Fruit fly (Drosophila melanogaster) whole organism, pupa: ENCODE results near the gene CG7768.

Experiments used
- CG10348 ChIP-seq: fragments of 200-800 bp; sonication (Bioruptor generic); IDR thresholded peaks from 2 replicates; pipeline ENCODE4 v1.3.6; 2022; ENCODE audit warnings: missing biosample characterization, missing genetic modification characterization
- CG13204 ChIP-seq: fragments of 200-800 bp; sonication (Bioruptor generic); optimal IDR thresholded peaks from 2 replicates; lab custom pipeline; 2018; ENCODE audit warnings: missing biosample characterization, mild to moderate bottlenecking, missing genetic modification characterization, moderate library complexity
- CG15710 ChIP-seq: fragments of 200-800 bp; sonication (Bioruptor generic); optimal IDR thresholded peaks from 2 replicates; lab custom pipeline; 2018; ENCODE audit warnings: missing biosample characterization, mild to moderate bottlenecking, missing genetic modification characterization, moderate library complexity
- CG32121 ChIP-seq: fragments of 200-800 bp; sonication (Bioruptor generic); IDR thresholded peaks from 2 replicates; pipeline ENCODE4 v1.3.6; 2022; ENCODE audit warnings: missing biosample characterization, missing genetic modification characterization
- CG4496 ChIP-seq: fragments of 200-800 bp; sonication (Bioruptor generic); IDR thresholded peaks from 3 replicates; pipeline ENCODE4 v1.3.6; 2022; ENCODE audit warnings: missing biosample characterization, missing genetic modification characterization
- CG8301 ChIP-seq: fragments of 200-800 bp; sonication (Bioruptor generic); optimal IDR thresholded peaks from 2 replicates; lab custom pipeline; 2018; ENCODE audit warnings: missing biosample characterization, mild to moderate bottlenecking, missing genetic modification characterization
- CG9948 ChIP-seq: fragments of 200-800 bp; sonication (Bioruptor generic); optimal IDR thresholded peaks from 2 replicates; lab custom pipeline; 2018; ENCODE audit warnings: missing biosample characterization, mild to moderate bottlenecking, missing genetic modification characterization, moderate library complexity
- D1 ChIP-seq: fragments of 200-800 bp; sonication (Bioruptor generic); optimal IDR thresholded peaks from 2 replicates; lab custom pipeline; 2018; ENCODE audit warnings: missing biosample characterization, mild to moderate bottlenecking, missing genetic modification characterization, moderate library complexity
- EcR ChIP-seq: fragments of 200-800 bp; sonication (Bioruptor generic); optimal IDR thresholded peaks from 3 replicates; lab custom pipeline; 2019; ENCODE audit warnings: missing biosample characterization, missing genetic modification characterization, mild to moderate bottlenecking, moderate library complexity, missing genetic modification reagents
- Pif1A ChIP-seq: fragments of 200-800 bp; sonication (Bioruptor generic); optimal IDR thresholded peaks from 3 replicates; lab custom pipeline; 2016; ENCODE audit warnings: missing biosample characterization, missing genetic modification characterization
- Pif1B ChIP-seq: fragments of 200-800 bp; sonication (Bioruptor generic); optimal IDR thresholded peaks from 3 replicates; lab custom pipeline; 2016; ENCODE audit warnings: missing biosample characterization, missing genetic modification characterization
- Snoo ChIP-seq: fragments of 200-800 bp; sonication (Bioruptor generic); optimal IDR thresholded peaks from 3 replicates; lab custom pipeline; 2017; ENCODE audit warnings: missing biosample characterization, mild to moderate bottlenecking, missing genetic modification characterization, inconsistent platforms
- fd96Ca ChIP-seq: fragments of 200-800 bp; sonication (Bioruptor generic); IDR thresholded peaks from 3 replicates; pipeline ENCODE4 v1.3.6; 2022; ENCODE audit warnings: missing biosample characterization, missing genetic modification characterization
- gl ChIP-seq: fragments of 200-800 bp; sonication (Bioruptor generic); optimal IDR thresholded peaks from 2 replicates; lab custom pipeline; 2018; ENCODE audit warnings: missing biosample characterization, mild to moderate bottlenecking, missing genetic modification characterization
- rn ChIP-seq: fragments of 200-800 bp; sonication (Bioruptor generic); IDR thresholded peaks from 2 replicates; pipeline ENCODE4 v1.3.6; 2022; ENCODE audit warnings: missing biosample characterization, missing genetic modification characterization

Gene CG7768

dm6 chr3L:14262770-14263169 is 44.8 kb downstream of the CG7768 start:
- TF ChIP-seq CG10348 (GFP tag; lab: Robert Waterston, UW): no peak
- TF ChIP-seq CG13204 (GFP tag; lab: Kevin White, UChicago): no peak
- no peak for TF ChIP-seq Snoo (tag; lab: Kevin White, UChicago)
- no peak for TF ChIP-seq fd96Ca
- no peak for TF ChIP-seq CG8301 (tag; lab: Kevin White, UChicago)
- no peak for TF ChIP-seq gl (tag; lab: Kevin White, UChicago)
- no peak for TF ChIP-seq CG4496 (GFP tag; lab: Robert Waterston, UW)
- no peak for TF ChIP-seq CG15710
- no peak for TF ChIP-seq D1 (tag; lab: Kevin White, UChicago)
- TF ChIP-seq Pif1B (GFP tag; lab: Kevin White, UChicago): no peak
- no peak for TF ChIP-seq CG9948 (tag; lab: Kevin White, UChicago)
- TF ChIP-seq rn (GFP tag; lab: Robert Waterston, UW): no peak
- no peak for TF ChIP-seq CG32121 (GFP tag; lab: Robert Waterston, UW)
- no peak for TF ChIP-seq Pif1A (GFP tag; lab: Kevin White, UChicago)
- TF ChIP-seq EcR (GFP tag; lab: Kevin White, UChicago): no peak
- TF ChIP-seq, all 21 proteins: peak for 0
